Worm (Caenorhabditis elegans) whole organism, late embryonic: Measurements from ENCODE around the gene rom-1.
A peak's percentile ranks its signal among the peaks of the same experiment; 100 is the strongest.

ENCODE experiments used
- C08G9.2 ChIP-seq: sonication (generic microtip); optimal IDR thresholded peaks from 2 replicates; lab custom pipeline; 2016; ENCODE audit warnings: mild to moderate bottlenecking, missing genetic modification characterization, moderate library complexity, missing compliant biosample characterization
- C38D4.7 ChIP-seq: fragments of 200-800 bp; sonication (Bioruptor generic); optimal IDR thresholded peaks from 2 replicates; lab custom pipeline; 2018; ENCODE audit warnings: mild to moderate bottlenecking, missing genetic modification characterization, moderate library complexity, missing compliant biosample characterization
- K02D7.2 ChIP-seq: sonication (generic microtip); optimal IDR thresholded peaks from 2 replicates; lab custom pipeline; 2017; ENCODE audit warnings: mild to moderate bottlenecking, missing genetic modification characterization, missing compliant biosample characterization
- T23F11.4 ChIP-seq: fragments of 200-800 bp; sonication (Bioruptor generic); optimal IDR thresholded peaks from 2 replicates; lab custom pipeline; 2018; ENCODE audit warnings: mild to moderate bottlenecking, missing genetic modification characterization, missing compliant biosample characterization
- Y22D7AL.16 ChIP-seq: sonication (generic microtip); optimal IDR thresholded peaks from 2 replicates; lab custom pipeline; 2016; ENCODE audit warnings: missing genetic modification characterization, missing compliant biosample characterization
- ahr-1 ChIP-seq: sonication (generic microtip); optimal IDR thresholded peaks from 2 replicates; lab custom pipeline; 2016; ENCODE audit warnings: missing genetic modification characterization, missing compliant biosample characterization
- ama-1 ChIP-seq: fragments of 150-350 bp; optimal IDR thresholded peaks from 2 replicates; lab custom pipeline; 2014
- ceh-14 ChIP-seq: sonication (generic microtip); optimal IDR thresholded peaks from 2 replicates; lab custom pipeline; 2016; ENCODE audit warnings: missing genotype, missing genetic modification characterization, missing compliant biosample characterization
- ceh-19 ChIP-seq: fragments of 200-800 bp; sonication (Bioruptor generic); optimal IDR thresholded peaks from 2 replicates; lab custom pipeline; 2018; ENCODE audit warnings: mild to moderate bottlenecking, missing genetic modification characterization, missing compliant biosample characterization
- ceh-2 ChIP-seq: sonication (generic microtip); optimal IDR thresholded peaks from 2 replicates; lab custom pipeline; 2016; ENCODE audit warnings: missing genotype, missing genetic modification characterization, missing compliant biosample characterization
- ceh-24 ChIP-seq: sonication (generic microtip); optimal IDR thresholded peaks from 2 replicates; lab custom pipeline; 2016; ENCODE audit warnings: mild to moderate bottlenecking, missing genetic modification characterization, missing compliant biosample characterization
- ceh-30 ChIP-seq: fragments of 150-350 bp; optimal IDR thresholded peaks from 2 replicates; lab custom pipeline; 2014; ENCODE audit warnings: missing biosample characterization, missing genetic modification characterization
- ceh-31 ChIP-seq: sonication (generic microtip); optimal IDR thresholded peaks from 2 replicates; lab custom pipeline; 2016; ENCODE audit warnings: missing genetic modification characterization, missing compliant biosample characterization
- ceh-34 ChIP-seq: sonication (generic microtip); optimal IDR thresholded peaks from 2 replicates; lab custom pipeline; 2016; ENCODE audit warnings: mild to moderate bottlenecking, missing genetic modification characterization, missing compliant biosample characterization
- ceh-45 ChIP-seq: fragments of 200-800 bp; sonication (Bioruptor generic); IDR thresholded peaks from 2 replicates; pipeline ENCODE4 v1.3.6; 2022; ENCODE audit warnings: missing genetic modification reagents, missing genetic modification characterization, missing compliant biosample characterization
- ceh-6 ChIP-seq: fragments of 200-800 bp; sonication (Bioruptor generic); optimal IDR thresholded peaks from 2 replicates; lab custom pipeline; 2018; ENCODE audit warnings: mild to moderate bottlenecking, missing genetic modification characterization, missing compliant biosample characterization
- che-1 ChIP-seq: sonication (generic microtip); optimal IDR thresholded peaks from 2 replicates; lab custom pipeline; 2016; ENCODE audit warnings: mild to moderate bottlenecking, missing genetic modification characterization, missing compliant biosample characterization
- dmd-4 ChIP-seq: sonication (generic microtip); optimal IDR thresholded peaks from 2 replicates; lab custom pipeline; 2016; ENCODE audit warnings: borderline replicate concordance, missing genetic modification characterization, missing compliant biosample characterization
- elt-2 ChIP-seq: sonication (generic microtip); optimal IDR thresholded peaks from 2 replicates; lab custom pipeline; 2016; ENCODE audit warnings: missing genetic modification reagents, missing genetic modification characterization, missing compliant biosample characterization
- ets-4 ChIP-seq: sonication (generic microtip); optimal IDR thresholded peaks from 2 replicates; lab custom pipeline; 2016; ENCODE audit warnings: missing genetic modification characterization, missing compliant biosample characterization
- eyg-1 ChIP-seq: sonication (generic microtip); optimal IDR thresholded peaks from 2 replicates; lab custom pipeline; 2016; ENCODE audit warnings: missing genotype, missing genetic modification characterization, missing compliant biosample characterization
- fax-1 ChIP-seq: sonication (generic microtip); optimal IDR thresholded peaks from 2 replicates; lab custom pipeline; 2016; ENCODE audit warnings: missing genotype, missing genetic modification characterization, missing compliant biosample characterization
- fkh-10 ChIP-seq: fragments of 150-350 bp; optimal IDR thresholded peaks from 2 replicates; lab custom pipeline; 2014; ENCODE audit warnings: missing biosample characterization, missing genetic modification reagents, missing genetic modification characterization
- gmeb-2 ChIP-seq: sonication (generic microtip); optimal IDR thresholded peaks from 2 replicates; lab custom pipeline; 2016; ENCODE audit warnings: missing genetic modification characterization, inconsistent platforms, missing compliant biosample characterization
- hlh-13 ChIP-seq: fragments of 200-800 bp; sonication (Bioruptor generic); optimal IDR thresholded peaks from 2 replicates; lab custom pipeline; 2018; ENCODE audit warnings: mild to moderate bottlenecking, missing genetic modification characterization, missing compliant biosample characterization
- hlh-15 ChIP-seq: sonication (generic microtip); optimal IDR thresholded peaks from 2 replicates; lab custom pipeline; 2016; ENCODE audit warnings: missing genetic modification characterization, missing compliant biosample characterization
- hlh-30 ChIP-seq: sonication (generic microtip); optimal IDR thresholded peaks from 2 replicates; lab custom pipeline; 2017; ENCODE audit warnings: antibody characterized with exemption, missing genetic modification characterization, missing compliant biosample characterization; ENCODE audit not compliant: insufficient read depth
- hlh-6 ChIP-seq: sonication (generic microtip); optimal IDR thresholded peaks from 2 replicates; lab custom pipeline; 2016; ENCODE audit warnings: missing genotype, missing genetic modification characterization, missing compliant biosample characterization
- hlh-8 ChIP-seq: sonication (generic microtip); optimal IDR thresholded peaks from 2 replicates; lab custom pipeline; 2016; ENCODE audit warnings: missing genotype, missing genetic modification characterization, missing compliant biosample characterization
- lim-6 ChIP-seq: sonication (generic microtip); optimal IDR thresholded peaks from 2 replicates; lab custom pipeline; 2016; ENCODE audit warnings: missing genetic modification characterization, missing compliant biosample characterization
- lin-11 ChIP-seq: fragments of 200-800 bp; sonication (Bioruptor generic); optimal IDR thresholded peaks from 2 replicates; lab custom pipeline; 2018; ENCODE audit warnings: mild to moderate bottlenecking, missing genetic modification characterization, missing compliant biosample characterization
- madf-2 ChIP-seq: sonication (generic microtip); optimal IDR thresholded peaks from 2 replicates; lab custom pipeline; 2017; ENCODE audit warnings: missing genetic modification characterization, missing compliant biosample characterization
- nfya-1 ChIP-seq: sonication (generic microtip); optimal IDR thresholded peaks from 2 replicates; lab custom pipeline; 2017; ENCODE audit warnings: missing genetic modification characterization, mild to moderate bottlenecking, missing compliant biosample characterization, antibody characterized with exemption, moderate library complexity
- nhr-11 ChIP-seq: fragments of 150-350 bp; optimal IDR thresholded peaks from 2 replicates; lab custom pipeline; 2014; ENCODE audit warnings: missing biosample characterization, missing genetic modification characterization
- nhr-232 ChIP-seq: sonication (generic microtip); optimal IDR thresholded peaks from 2 replicates; lab custom pipeline; 2016; ENCODE audit warnings: missing genetic modification characterization, missing compliant biosample characterization
- npax-4 ChIP-seq: sonication (generic microtip); optimal IDR thresholded peaks from 2 replicates; lab custom pipeline; 2016; ENCODE audit warnings: missing genetic modification characterization, missing compliant biosample characterization
- pat-9 ChIP-seq: fragments of 200-800 bp; sonication (Bioruptor generic); optimal IDR thresholded peaks from 2 replicates; lab custom pipeline; 2018; ENCODE audit warnings: mild to moderate bottlenecking, missing genetic modification characterization, moderate library complexity, missing compliant biosample characterization
- pax-1 ChIP-seq: fragments of 150-350 bp; optimal IDR thresholded peaks from 2 replicates; lab custom pipeline; 2014; ENCODE audit warnings: missing biosample characterization, missing genetic modification characterization
- pha-2 ChIP-seq: sonication (generic microtip); optimal IDR thresholded peaks from 2 replicates; lab custom pipeline; 2017; ENCODE audit warnings: mild to moderate bottlenecking, missing genetic modification characterization, missing compliant biosample characterization
- pha-4 ChIP-seq: fragments of 150-350 bp; optimal IDR thresholded peaks from 2 replicates; lab custom pipeline; 2018; ENCODE audit warnings: missing biosample characterization, missing genetic modification reagents, missing genetic modification characterization
- pqm-1 ChIP-seq: sonication (generic microtip); optimal IDR thresholded peaks from 2 replicates; lab custom pipeline; 2016; ENCODE audit warnings: missing genetic modification characterization, missing compliant biosample characterization
- pros-1 ChIP-seq: fragments of 150-350 bp; optimal IDR thresholded peaks from 2 replicates; lab custom pipeline; 2014; ENCODE audit warnings: missing biosample characterization, missing genetic modification reagents, missing genetic modification characterization
- ref-2 ChIP-seq: sonication (generic microtip); optimal IDR thresholded peaks from 2 replicates; lab custom pipeline; 2016; ENCODE audit warnings: missing genetic modification characterization, missing compliant biosample characterization
- rnt-1 ChIP-seq: sonication (generic microtip); optimal IDR thresholded peaks from 2 replicates; lab custom pipeline; 2016; ENCODE audit warnings: missing genetic modification characterization, missing compliant biosample characterization
- sdc-2 ChIP-seq: sonication (generic microtip); optimal IDR thresholded peaks from 2 replicates; lab custom pipeline; 2016; ENCODE audit warnings: missing genotype, missing genetic modification characterization, missing compliant biosample characterization
- syd-9 ChIP-seq: sonication (generic microtip); optimal IDR thresholded peaks from 2 replicates; lab custom pipeline; 2016; ENCODE audit warnings: mild to moderate bottlenecking, missing genetic modification characterization, moderate library complexity, missing compliant biosample characterization
- tbx-2 ChIP-seq: sonication (generic microtip); optimal IDR thresholded peaks from 2 replicates; lab custom pipeline; 2016; ENCODE audit warnings: missing genetic modification characterization, missing compliant biosample characterization
- tbx-7 ChIP-seq: sonication (generic microtip); optimal IDR thresholded peaks from 2 replicates; lab custom pipeline; 2016; ENCODE audit warnings: missing genotype, missing genetic modification characterization, missing compliant biosample characterization
- ttx-3 ChIP-seq: sonication (generic microtip); optimal IDR thresholded peaks from 2 replicates; lab custom pipeline; 2016; ENCODE audit warnings: missing genetic modification reagents, missing genetic modification characterization, missing compliant biosample characterization
- unc-3 ChIP-seq, 2 experiments: fragments of 200-800 bp in 1 of 2; sonication (Bioruptor generic) in 1 of 2; sonication (generic microtip) in 1 of 2; conservative IDR thresholded peaks in 1 of 2; optimal IDR thresholded peaks in 1 of 2; 2 replicates each; pipeline versions ENCODE4 v1.3.6 to Lab custom; 2016 to 2022; ENCODE audit warnings: missing compliant biosample characterization in 2 of 2, missing genetic modification characterization in 2 of 2, missing genetic modification reagents in 1 of 2
- unc-42 ChIP-seq: sonication (generic microtip); optimal IDR thresholded peaks from 2 replicates; lab custom pipeline; 2016; ENCODE audit warnings: missing genotype, missing genetic modification characterization, missing compliant biosample characterization
- unc-86 ChIP-seq: sonication (generic microtip); optimal IDR thresholded peaks from 2 replicates; lab custom pipeline; 2016; ENCODE audit warnings: missing genetic modification characterization, missing compliant biosample characterization
- zip-5 ChIP-seq: sonication (generic microtip); optimal IDR thresholded peaks from 2 replicates; lab custom pipeline; 2016; ENCODE audit warnings: missing genetic modification characterization, missing compliant biosample characterization
- ztf-16 ChIP-seq: sonication (generic microtip); optimal IDR thresholded peaks from 2 replicates; lab custom pipeline; 2017; ENCODE audit warnings: missing genetic modification characterization, missing compliant biosample characterization

The rom-1 gene

ce11 chrIII:4905405-4905804, 1.6 kb upstream of the rom-1 start, which contains the start of gene F26F4.8:
Gene F26F4.8 (minus strand): TSS chrIII:4905473.
- peak; percentile 51 for TF ChIP-seq ref-2
- no peak for TF ChIP-seq hlh-15 (tag; lab: Kevin White, UChicago)
- peak; percentile 15 for TF ChIP-seq ceh-34
- TF ChIP-seq nhr-232 (tag; lab: Kevin White, UChicago): no peak
- TF ChIP-seq hlh-30 (tag; lab: Kevin White, UChicago): no peak
- TF ChIP-seq ahr-1: peak; percentile 24
- TF ChIP-seq T23F11.4 (GFP tag; lab: Kevin White, UChicago): no peak
- peak; percentile 14 for TF ChIP-seq ceh-14 (tag; lab: Kevin White, UChicago)
- TF ChIP-seq ceh-31: peak; percentile 92
- no peak for TF ChIP-seq syd-9 (tag; lab: Kevin White, UChicago)
- TF ChIP-seq eyg-1 (tag; lab: Kevin White, UChicago): peak; percentile 7
- no peak for TF ChIP-seq npax-4 (tag; lab: Kevin White, UChicago)
- no peak for TF ChIP-seq nhr-11
- peak; percentile 75 for TF ChIP-seq zip-5 (tag; lab: Kevin White, UChicago)
- TF ChIP-seq unc-3 (GFP tag; conservative IDR thresholded peaks at IDR 0.05; lab: Robert Waterston, UW): no peak
- TF ChIP-seq unc-3 (tag; optimal IDR thresholded peaks at IDR 0.05; lab: Kevin White, UChicago): no peak
- no peak for TF ChIP-seq pha-2 (tag; lab: Kevin White, UChicago)
- TF ChIP-seq pros-1 (tag; lab: Kevin White, UChicago): no peak
- no peak for TF ChIP-seq madf-2 (tag; lab: Kevin White, UChicago)
- no peak for TF ChIP-seq che-1
- no peak for TF ChIP-seq C38D4.7 (GFP tag; lab: Kevin White, UChicago)
- no peak for TF ChIP-seq Y22D7AL.16 (tag; lab: Kevin White, UChicago)
- TF ChIP-seq hlh-8 (tag; lab: Kevin White, UChicago): peak; percentile 89
- TF ChIP-seq K02D7.2: no peak
- TF ChIP-seq ama-1 (lab: Kevin White, UChicago): no peak
- no peak for TF ChIP-seq ceh-24
- no peak for TF ChIP-seq ceh-6 (GFP tag; lab: Kevin White, UChicago)
- peak; percentile 43 for TF ChIP-seq lim-6
- no peak for TF ChIP-seq pax-1 (tag; lab: Kevin White, UChicago)
- TF ChIP-seq lin-11 (tag; lab: Kevin White, UChicago): no peak
- TF ChIP-seq ztf-16: peak; percentile 1
- no peak for TF ChIP-seq hlh-6
- TF ChIP-seq ets-4 (tag; lab: Kevin White, UChicago): peak; percentile 88
- TF ChIP-seq pat-9 (tag; lab: Kevin White, UChicago): no peak
- no peak for TF ChIP-seq dmd-4 (tag; lab: Kevin White, UChicago)
- TF ChIP-seq fkh-10 (GFP tag; lab: Kevin White, UChicago): no peak
- TF ChIP-seq unc-86 (tag; lab: Kevin White, UChicago): peak; percentile 10
- no peak for TF ChIP-seq ceh-45
- TF ChIP-seq sdc-2: peak; percentile 54
- peak; percentile 85 for TF ChIP-seq tbx-7 (tag; lab: Kevin White, UChicago)
- no peak for TF ChIP-seq ceh-19 (GFP tag; lab: Kevin White, UChicago)
- no peak for TF ChIP-seq ceh-30 (tag; lab: Kevin White, UChicago)
- peak; percentile 90 for TF ChIP-seq C08G9.2
- no peak for TF ChIP-seq hlh-13 (GFP tag; lab: Kevin White, UChicago)
- peak; percentile 85 for TF ChIP-seq tbx-2 (tag; lab: Kevin White, UChicago)
- no peak for TF ChIP-seq pha-4 (tag; lab: Kevin White, UChicago)
- TF ChIP-seq ceh-2 (tag; lab: Kevin White, UChicago): peak; percentile 93
- TF ChIP-seq rnt-1 (tag; lab: Kevin White, UChicago): peak; percentile 46
- TF ChIP-seq gmeb-2 (tag; lab: Kevin White, UChicago): no peak
- TF ChIP-seq fax-1 (tag; lab: Kevin White, UChicago): peak; percentile 51
- no peak for TF ChIP-seq ttx-3 (tag; lab: Kevin White, UChicago)
- peak; percentile 62 for TF ChIP-seq elt-2 (tag; lab: Kevin White, UChicago)
- TF ChIP-seq unc-42: peak; percentile 20
- no peak for TF ChIP-seq nfya-1
- TF ChIP-seq pqm-1 (tag; lab: Kevin White, UChicago): no peak
